Worm (Caenorhabditis elegans) whole organism, L1 larva: Measurements from ENCODE around the gene msp-19.
"Not testable (repeated sequence)": the region's sequence is repeated elsewhere in the genome, so short reads cannot be mapped to it uniquely, and the experiment has no call there.

Source experiments
- alr-1 ChIP-seq: fragments of 200-800 bp; sonication (Bioruptor generic); optimal IDR thresholded peaks from 2 replicates; lab custom pipeline; 2018; ENCODE audit warnings: borderline replicate concordance, mild to moderate bottlenecking, missing genetic modification characterization, missing compliant biosample characterization
- dpl-1 ChIP-seq, 3 experiments: fragments of 150-350 bp in 2 of 3; sonication (generic microtip) in 1 of 3; optimal IDR thresholded peaks; 2 replicates each; lab custom pipeline; 2014 to 2017; ENCODE audit warnings: missing biosample characterization in 3 of 3, missing genetic modification characterization in 3 of 3, missing genetic modification reagents in 3 of 3
- egl-13 ChIP-seq: sonication (generic microtip); optimal IDR thresholded peaks from 2 replicates; lab custom pipeline; 2016; ENCODE audit warnings: missing genotype, missing genetic modification reagents, missing genetic modification characterization, missing compliant biosample characterization
- fos-1 ChIP-seq: fragments of 150-350 bp; optimal IDR thresholded peaks from 2 replicates; lab custom pipeline; 2014; ENCODE audit warnings: missing biosample characterization, missing genetic modification characterization
- sup-37 ChIP-seq: fragments of 200-800 bp; sonication (Bioruptor generic); optimal IDR thresholded peaks from 2 replicates; lab custom pipeline; 2018; ENCODE audit warnings: mild to moderate bottlenecking, missing genetic modification characterization, missing compliant biosample characterization

msp-19 gene

DNA sequence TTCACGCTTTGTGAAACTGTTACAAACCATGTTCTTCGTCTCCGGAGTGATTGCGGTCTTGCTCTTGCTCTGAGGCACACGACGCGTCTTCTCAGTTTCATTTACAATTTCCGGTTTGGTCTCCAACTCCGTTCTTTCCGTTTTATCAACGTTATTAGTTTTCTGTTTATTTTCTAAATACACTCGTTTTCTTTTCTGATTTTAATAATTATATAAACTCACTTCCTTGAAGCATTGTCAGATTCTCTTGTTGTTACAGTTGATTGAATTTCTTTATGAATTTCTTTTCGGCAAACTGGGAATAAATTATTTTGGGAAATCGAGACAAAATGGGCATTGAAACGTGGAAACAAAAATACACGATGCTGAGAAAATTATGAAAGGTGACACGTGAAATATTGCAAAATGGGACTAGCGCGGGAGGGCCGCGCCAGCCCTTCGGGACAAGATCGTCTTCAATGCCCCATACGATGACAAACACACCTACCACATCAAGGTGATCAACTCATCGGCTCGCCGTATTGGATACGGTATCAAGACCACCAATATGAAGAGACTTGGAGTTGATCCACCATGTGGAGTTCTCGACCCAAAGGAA is 47.8 kb downstream of the msp-19 start, which contains the start of the genes ZK354.9 and msp-58:
Gene ZK354.9 (minus strand): TSS at position 101 of the 598 bp plus-strand sequence.
Gene msp-58 (plus strand): TSS at position 548 of the 598 bp plus-strand sequence.
- TF ChIP-seq alr-1; egl-13; sup-37 (GFP tag; lab: Kevin White, UChicago): not testable (repeated sequence)

- TF ChIP-seq dpl-1 (GFP tag; optimal IDR thresholded peaks at IDR 0.05; lab: Kevin White, UChicago) (no peak), fos-1 (tag; lab: Kevin White, UChicago) (no peak)
- TF ChIP-seq, all 84 proteins: peak for 0
Observed at ce11 chrIV:5309742-5310141, 49.4 kb downstream of the msp-19 start, which contains the start of gene ZK354.3. ZK354.3 (plus strand) TSS chrIV:5310042.
